Worm (Caenorhabditis elegans) whole organism, L2 larva: Measurements from ENCODE around the gene nhr-157.

Experiments used
- C34F6.9 ChIP-seq: fragments of 150-350 bp; optimal IDR thresholded peaks from 2 replicates; lab custom pipeline; 2014; ENCODE audit warnings: missing biosample characterization, missing genetic modification characterization
- Y55F3AM.14 ChIP-seq: fragments of 200-800 bp; sonication (Bioruptor generic); optimal IDR thresholded peaks from 2 replicates; lab custom pipeline; 2018; ENCODE audit warnings: mild to moderate bottlenecking, missing genetic modification characterization, missing compliant biosample characterization
- aly-2 ChIP-seq: fragments of 150-350 bp; optimal IDR thresholded peaks from 2 replicates; lab custom pipeline; 2014; ENCODE audit warnings: missing biosample characterization, missing genetic modification characterization
- ama-1 ChIP-seq: fragments of 150-350 bp; optimal IDR thresholded peaks from 2 replicates; lab custom pipeline; 2018; ENCODE audit warnings: inconsistent platforms
- blmp-1 ChIP-seq: sonication (generic microtip); optimal IDR thresholded peaks from 2 replicates; lab custom pipeline; 2017; ENCODE audit warnings: missing genetic modification characterization, mild to moderate bottlenecking, missing compliant biosample characterization, antibody characterized with exemption, moderate library complexity; ENCODE audit not compliant: insufficient read depth
- ceh-16 ChIP-seq: fragments of 150-350 bp; optimal IDR thresholded peaks from 2 replicates; lab custom pipeline; 2014; ENCODE audit warnings: missing biosample characterization, missing genetic modification characterization
- crh-2 ChIP-seq: sonication (generic microtip); optimal IDR thresholded peaks from 2 replicates; lab custom pipeline; 2017; ENCODE audit warnings: missing biosample characterization, missing genetic modification characterization
- dmd-4 ChIP-seq: sonication (generic microtip); optimal IDR thresholded peaks from 2 replicates; lab custom pipeline; 2017; ENCODE audit warnings: missing biosample characterization, missing genetic modification characterization
- egl-27 ChIP-seq: sonication (generic microtip); optimal IDR thresholded peaks from 3 replicates; lab custom pipeline; 2017; ENCODE audit warnings: missing biosample characterization, missing genetic modification reagents, missing genetic modification characterization
- elt-1 ChIP-seq: fragments of 150-350 bp; optimal IDR thresholded peaks from 2 replicates; lab custom pipeline; 2014; ENCODE audit warnings: missing biosample characterization, missing genetic modification characterization
- fos-1 ChIP-seq: fragments of 150-350 bp; optimal IDR thresholded peaks from 2 replicates; lab custom pipeline; 2014; ENCODE audit warnings: missing biosample characterization, missing genetic modification characterization
- gmeb-1 ChIP-seq: fragments of 150-350 bp; optimal IDR thresholded peaks from 2 replicates; lab custom pipeline; 2014; ENCODE audit warnings: missing biosample characterization, missing genetic modification characterization
- lin-11 ChIP-seq: fragments of 150-350 bp; sonication (generic microtip); optimal IDR thresholded peaks from 2 replicates; lab custom pipeline; 2014; ENCODE audit warnings: missing biosample characterization, missing genetic modification characterization, inconsistent platforms, mixed read lengths
- lin-39 ChIP-seq: fragments of 150-350 bp; optimal IDR thresholded peaks from 2 replicates; lab custom pipeline; 2014; ENCODE audit warnings: missing biosample characterization, missing genetic modification reagents, missing genetic modification characterization
- lsy-2 ChIP-seq, 2 experiments: fragments of 150-350 bp in 1 of 2; sonication (generic microtip) in 1 of 2; optimal IDR thresholded peaks; 2 replicates each; lab custom pipeline; 2014 to 2017; ENCODE audit warnings: missing biosample characterization in 2 of 2, missing genetic modification characterization in 2 of 2
- mab-5 ChIP-seq: fragments of 150-350 bp; optimal IDR thresholded peaks from 2 replicates; lab custom pipeline; 2014; ENCODE audit warnings: missing biosample characterization, missing genetic modification characterization
- mbf-1 ChIP-seq: sonication (generic microtip); optimal IDR thresholded peaks from 2 replicates; lab custom pipeline; 2017; ENCODE audit warnings: missing biosample characterization, missing genetic modification characterization
- nhr-10 ChIP-seq: sonication (generic microtip); optimal IDR thresholded peaks from 2 replicates; lab custom pipeline; 2017; ENCODE audit warnings: missing biosample characterization, missing genetic modification characterization
- nhr-11 ChIP-seq: fragments of 150-350 bp; optimal IDR thresholded peaks from 2 replicates; lab custom pipeline; 2014; ENCODE audit warnings: missing biosample characterization, missing genetic modification characterization
- nhr-12 ChIP-seq: fragments of 150-350 bp; optimal IDR thresholded peaks from 2 replicates; lab custom pipeline; 2014; ENCODE audit warnings: missing biosample characterization, missing genetic modification characterization
- nhr-21 ChIP-seq: fragments of 150-350 bp; optimal IDR thresholded peaks from 2 replicates; lab custom pipeline; 2014; ENCODE audit warnings: missing biosample characterization, missing genetic modification characterization
- nhr-23 ChIP-seq: fragments of 150-350 bp; optimal IDR thresholded peaks from 2 replicates; lab custom pipeline; 2014; ENCODE audit warnings: missing biosample characterization, missing genetic modification reagents, missing genetic modification characterization
- nhr-237 ChIP-seq: fragments of 150-350 bp; optimal IDR thresholded peaks from 2 replicates; lab custom pipeline; 2014; ENCODE audit warnings: missing biosample characterization, missing genetic modification characterization
- nhr-25 ChIP-seq: fragments of 150-350 bp; sonication (generic microtip); optimal IDR thresholded peaks from 3 replicates; lab custom pipeline; 2014; ENCODE audit warnings: missing biosample characterization, missing genetic modification characterization
- nhr-6 ChIP-seq: fragments of 150-350 bp; optimal IDR thresholded peaks from 2 replicates; lab custom pipeline; 2014; ENCODE audit warnings: missing biosample characterization, missing genetic modification characterization
- nhr-77 ChIP-seq: fragments of 150-350 bp; optimal IDR thresholded peaks from 2 replicates; lab custom pipeline; 2014; ENCODE audit warnings: missing biosample characterization, missing genetic modification characterization
- peb-1 ChIP-seq: fragments of 150-350 bp; optimal IDR thresholded peaks from 2 replicates; lab custom pipeline; 2014; ENCODE audit warnings: missing biosample characterization, missing genetic modification characterization
- skn-1 ChIP-seq: sonication (generic microtip); optimal IDR thresholded peaks from 2 replicates; lab custom pipeline; 2017; ENCODE audit warnings: missing biosample characterization, missing genetic modification characterization
- snpc-4 ChIP-seq: fragments of 150-350 bp; optimal IDR thresholded peaks from 2 replicates; lab custom pipeline; 2014; ENCODE audit warnings: missing biosample characterization, missing genetic modification characterization
- unc-39 ChIP-seq: fragments of 150-350 bp; optimal IDR thresholded peaks from 2 replicates; lab custom pipeline; 2014; ENCODE audit warnings: missing biosample characterization, missing genetic modification characterization
- unc-55 ChIP-seq: fragments of 150-350 bp; sonication (generic microtip); optimal IDR thresholded peaks from 3 replicates; lab custom pipeline; 2014; ENCODE audit warnings: missing biosample characterization, missing genetic modification reagents, missing genetic modification characterization
- unc-62 ChIP-seq: fragments of 150-350 bp; optimal IDR thresholded peaks from 2 replicates; lab custom pipeline; 2014; ENCODE audit warnings: missing biosample characterization, missing genetic modification reagents, missing genetic modification characterization
- ztf-1 ChIP-seq: fragments of 200-800 bp; sonication (Bioruptor generic); conservative IDR thresholded peaks from 2 replicates; pipeline ENCODE4 v1.3.6; 2022; ENCODE audit warnings: missing genetic modification characterization, missing compliant biosample characterization
- ztf-4 ChIP-seq: fragments of 150-350 bp; optimal IDR thresholded peaks from 2 replicates; lab custom pipeline; 2014; ENCODE audit warnings: missing biosample characterization, missing genetic modification characterization

The nhr-157 gene

ce11 chrV:3870359-3870758 is 1.6 kb upstream of the nhr-157 start:
- TF ChIP-seq lin-11 (tag; lab: Kevin White, UChicago) (no peak), aly-2 (tag; lab: Kevin White, UChicago) (no peak), nhr-12 (tag; lab: Kevin White, UChicago) (no peak), peb-1 (tag; lab: Kevin White, UChicago) (no peak), ama-1 (lab: Kevin White, UChicago) (no peak), skn-1 (no peak), nhr-23 (tag; lab: Kevin White, UChicago) (no peak), nhr-6 (tag; lab: Kevin White, UChicago) (peak; percentile 1), nhr-10 (tag; lab: Kevin White, UChicago) (no peak), snpc-4 (tag; lab: Kevin White, UChicago) (no peak), egl-27 (tag; lab: Kevin White, UChicago) (no peak), elt-1 (tag; lab: Kevin White, UChicago) (no peak), crh-2 (no peak), dmd-4 (peak; percentile 62), nhr-25 (tag; lab: Kevin White, UChicago) (no peak), ceh-16 (tag; lab: Kevin White, UChicago) (no peak), nhr-11 (tag; lab: Kevin White, UChicago) (no peak), lin-39 (tag; lab: Kevin White, UChicago) (no peak), ztf-4 (tag; lab: Kevin White, UChicago) (peak; percentile 59), blmp-1 (tag; lab: Kevin White, UChicago) (no peak), nhr-21 (peak; percentile 86), fos-1 (tag; lab: Kevin White, UChicago) (no peak), lsy-2 (tag; optimal IDR thresholded peaks at IDR 0.05; lab: Kevin White, UChicago) (peak in 1 of 2 experiments; percentile 24), unc-55 (GFP tag; lab: Kevin White, UChicago) (no peak), gmeb-1 (no peak)

- TF ChIP-seq ceh-16 (tag; lab: Kevin White, UChicago) (no peak), elt-1 (tag; lab: Kevin White, UChicago) (peak; percentile 38)
These were observed 3.5 kb downstream of the nhr-157 start for ce11 chrV:3865273-3865672.

ce11 chrV:3862851-3863250 is 6.0 kb downstream of the nhr-157 start, which contains the start of gene nhr-187:
Gene nhr-187 (minus strand): TSS chrV:3862951.
- TF ChIP-seq snpc-4 (tag; lab: Kevin White, UChicago) (no peak), C34F6.9 (tag; lab: Kevin White, UChicago) (no peak), ztf-1 (GFP tag; lab: Robert Waterston, UW) (no peak), nhr-77 (no peak), lsy-2 (tag; optimal IDR thresholded peaks at IDR 0.05; lab: Kevin White, UChicago) (no peak), unc-62 (GFP tag; lab: Kevin White, UChicago) (no peak), lin-11 (tag; lab: Kevin White, UChicago) (no peak), crh-2 (no peak)

- no peak for TF ChIP-seq snpc-4 (tag; lab: Kevin White, UChicago)
- no peak for TF ChIP-seq elt-1 (tag; lab: Kevin White, UChicago)
- no peak for TF ChIP-seq lsy-2 (tag; optimal IDR thresholded peaks at IDR 0.05; lab: Kevin White, UChicago)
- TF ChIP-seq nhr-237 (tag; lab: Kevin White, UChicago): no peak
- no peak for TF ChIP-seq nhr-12 (tag; lab: Kevin White, UChicago)
- no peak for TF ChIP-seq mbf-1
- no peak for TF ChIP-seq blmp-1 (tag; lab: Kevin White, UChicago)
- TF ChIP-seq ztf-4 (tag; lab: Kevin White, UChicago): no peak
- no peak for TF ChIP-seq dmd-4
- TF ChIP-seq mab-5 (tag; lab: Kevin White, UChicago): no peak
- no peak for TF ChIP-seq Y55F3AM.14
These were observed 8.7 kb downstream of the nhr-157 start, which contains the start of gene nhr-189 for ce11 chrV:3860123-3860522. Gene nhr-189 (minus strand): TSS chrV:3860243.

- TF ChIP-seq crh-2: no peak
- TF ChIP-seq unc-39 (tag; lab: Kevin White, UChicago): no peak
- no peak for TF ChIP-seq nhr-77
- TF ChIP-seq ztf-1 (GFP tag; lab: Robert Waterston, UW): no peak
These were observed 11.0 kb downstream of the nhr-157 start, which contains the start of gene nhr-188 for ce11 chrV:3857778-3858177. Gene nhr-188 (minus strand): TSS chrV:3857861.
